Fruit fly (Drosophila melanogaster) whole organism: ENCODE measurements around the gene CG13053.

ENCODE experiments used
- CG8478 ChIP-seq: fragments of >200 bp; optimal IDR thresholded peaks from 2 replicates; lab custom pipeline; 2018; ENCODE audit warnings: inconsistent platforms
- Dll ChIP-seq: fragments of >200 bp; optimal IDR thresholded peaks from 2 replicates; lab custom pipeline; 2017
- EcR ChIP-seq, 2 experiments: fragments of >200 bp; optimal IDR thresholded peaks; 2 replicates each; lab custom pipeline; 2017; ENCODE audit warnings: missing biosample characterization in 2 of 2, missing genetic modification characterization in 2 of 2, missing genetic modification reagents in 2 of 2
- pan ChIP-seq: fragments of >200 bp; optimal IDR thresholded peaks from 2 replicates; lab custom pipeline; 2017
- psq ChIP-seq: fragments of >200 bp; optimal IDR thresholded peaks from 2 replicates; lab custom pipeline; 2017
- usp ChIP-seq: fragments of >200 bp; optimal IDR thresholded peaks from 2 replicates; lab custom pipeline; 2017; ENCODE audit warnings: missing biosample characterization, missing genetic modification characterization, mixed read lengths

dm6 chr3L:16252255-16252654 lies 7.3 kb downstream of the CG13053 start, which contains the start of gene CG13055:
- TF ChIP-seq psq (lab: Kevin White, UChicago) (no peak), pan (no peak), usp (GFP tag; lab: Kevin White, UChicago) (no peak), EcR (GFP tag; optimal IDR thresholded peaks at IDR 0.05; lab: Kevin White, UChicago) (no peak), CG8478 (lab: Kevin White, UChicago) (no peak), Dll (lab: Kevin White, UChicago) (no peak)
